Fruit fly (Drosophila melanogaster) whole organism, wandering third instar larva: ENCODE measurements around the gene Cmpk.

Experiments used
- Abd-B ChIP-seq: fragments of >200 bp; optimal IDR thresholded peaks from 2 replicates; lab custom pipeline; 2017; ENCODE audit warnings: missing biosample characterization, missing genetic modification characterization
- CrebA ChIP-seq: fragments of 200-800 bp; sonication (Bioruptor generic); optimal IDR thresholded peaks from 2 replicates; lab custom pipeline; 2016; ENCODE audit warnings: missing biosample characterization, mild to moderate bottlenecking, missing genetic modification characterization, borderline replicate concordance
- Dif ChIP-seq: fragments of 200-275, 200-300 bp; sonication (Bioruptor generic); optimal IDR thresholded peaks from 2 replicates; lab custom pipeline; 2018; ENCODE audit warnings: missing biosample characterization, missing genetic modification characterization; ENCODE audit not compliant: partially characterized antibody
- Hr78 ChIP-seq: fragments of >200 bp; optimal IDR thresholded peaks from 2 replicates; lab custom pipeline; 2017; ENCODE audit warnings: missing biosample characterization, missing genetic modification characterization
- N ChIP-seq: fragments of >200 bp; optimal IDR thresholded peaks from 2 replicates; lab custom pipeline; 2018; ENCODE audit warnings: missing biosample characterization, missing external identifiers, missing genetic modification characterization
- Vsx2 ChIP-seq: fragments of 200-300, 225-300 bp; sonication (Bioruptor generic); optimal IDR thresholded peaks from 2 replicates; lab custom pipeline; 2018; ENCODE audit warnings: missing biosample characterization, missing genetic modification characterization; ENCODE audit not compliant: partially characterized antibody
- br ChIP-seq: fragments of 200-800 bp; sonication (Bioruptor generic); optimal IDR thresholded peaks from 2 replicates; lab custom pipeline; 2016; ENCODE audit warnings: missing biosample characterization, missing genetic modification characterization
- h ChIP-seq: fragments of 200-800 bp; sonication (Bioruptor generic); optimal IDR thresholded peaks from 3 replicates; lab custom pipeline; 2016; ENCODE audit warnings: missing biosample characterization, mild to moderate bottlenecking, missing genetic modification characterization
- psq ChIP-seq: fragments of 200-800 bp; sonication (Bioruptor generic); optimal IDR thresholded peaks from 3 replicates; lab custom pipeline; 2017; ENCODE audit warnings: missing biosample characterization, mild to moderate bottlenecking, missing genetic modification characterization, moderate library complexity

DNA sequence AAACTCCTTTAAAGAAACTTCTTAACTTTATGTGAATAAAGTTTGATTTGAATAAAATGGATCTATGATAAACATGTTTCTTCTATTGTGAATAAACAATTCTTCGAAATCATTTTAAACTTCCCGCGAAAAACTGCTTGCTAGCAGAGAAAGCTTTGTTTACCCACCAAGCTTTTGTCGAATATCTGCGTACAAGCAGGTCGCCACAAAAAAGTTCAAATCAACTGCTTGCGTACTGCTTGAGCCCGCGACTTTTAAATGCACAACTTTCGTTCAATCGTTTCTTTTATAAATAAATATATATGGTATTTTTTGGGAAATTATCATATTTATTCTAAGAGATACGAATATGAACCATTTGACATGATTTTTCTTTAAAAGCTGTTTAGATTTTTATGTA is 48.2 kb upstream of the Cmpk start:
- TF ChIP-seq Vsx2, result no peak
- TF ChIP-seq Hr78 (GFP tag; lab: Kevin White, UChicago), result no peak
- TF ChIP-seq N (GFP tag; lab: Kevin White, UChicago), result peak; percentile 37
- TF ChIP-seq Dif (GFP tag; lab: Kevin White, UChicago), result no peak
- no peak for TF ChIP-seq psq (GFP tag; lab: Kevin White, UChicago)
- TF ChIP-seq Abd-B (GFP tag; lab: Kevin White, UChicago), result no peak
- TF ChIP-seq h (GFP tag; lab: Kevin White, UChicago), result no peak
- no peak for TF ChIP-seq CrebA
- TF ChIP-seq br (GFP tag; lab: Kevin White, UChicago), result no peak
